Worm (Caenorhabditis elegans) whole organism, young adult: Measurements from ENCODE around the gene tag-234.

Experiments used
- B0035.1 ChIP-seq: sonication (generic microtip); optimal IDR thresholded peaks from 2 replicates; lab custom pipeline; 2016; ENCODE audit warnings: missing genetic modification characterization, mild to moderate bottlenecking, missing compliant biosample characterization, missing genotype, missing genetic modification reagents
- B0336.3 ChIP-seq: fragments of 200-800 bp; sonication (Bioruptor generic); IDR thresholded peaks from 2 replicates; pipeline ENCODE4 v1.3.6; 2022; ENCODE audit warnings: missing genetic modification characterization, missing compliant biosample characterization
- C06A6.2 ChIP-seq: fragments of 200-800 bp; sonication (Bioruptor generic); conservative IDR thresholded peaks from 2 replicates; pipeline ENCODE4 v1.3.6; 2022; ENCODE audit warnings: missing genetic modification characterization, missing compliant biosample characterization
- C17E4.6 ChIP-seq: fragments of 200-800 bp; sonication (Bioruptor generic); IDR thresholded peaks from 2 replicates; pipeline ENCODE4 v1.3.6; 2022; ENCODE audit warnings: missing genetic modification reagents, missing genetic modification characterization, missing compliant biosample characterization
- D2030.7 ChIP-seq: fragments of 200-800 bp; sonication (Bioruptor generic); IDR thresholded peaks from 2 replicates; pipeline ENCODE4 v1.3.6; 2022; ENCODE audit warnings: missing genetic modification reagents, missing genetic modification characterization, missing compliant biosample characterization
- F10E7.11 ChIP-seq: sonication (generic microtip); optimal IDR thresholded peaks from 2 replicates; lab custom pipeline; 2017; ENCODE audit warnings: mild to moderate bottlenecking, missing genetic modification characterization, moderate library complexity, missing compliant biosample characterization
- F23B12.7 ChIP-seq: sonication (generic microtip); optimal IDR thresholded peaks from 2 replicates; lab custom pipeline; 2017; ENCODE audit warnings: missing genetic modification characterization, mild to moderate bottlenecking, missing compliant biosample characterization, antibody characterized with exemption, moderate library complexity; ENCODE audit not compliant: insufficient read depth
- F33H1.4 ChIP-seq: fragments of 200-800 bp; sonication (Bioruptor generic); IDR thresholded peaks from 2 replicates; pipeline ENCODE4 v1.3.6; 2022; ENCODE audit warnings: missing genetic modification reagents, missing genetic modification characterization, missing compliant biosample characterization
- F39B2.1 ChIP-seq: fragments of 200-800 bp; sonication (Bioruptor generic); IDR thresholded peaks from 2 replicates; pipeline ENCODE4 v1.3.6; 2022; ENCODE audit warnings: missing genetic modification reagents, missing genetic modification characterization, missing compliant biosample characterization
- F55B11.4 ChIP-seq: sonication (generic microtip); optimal IDR thresholded peaks from 2 replicates; lab custom pipeline; 2016; ENCODE audit warnings: missing compliant biosample characterization, missing genetic modification characterization, borderline replicate concordance; ENCODE audit not compliant: insufficient read depth
- F57C9.4 ChIP-seq: sonication (generic microtip); optimal IDR thresholded peaks from 2 replicates; lab custom pipeline; 2017; ENCODE audit warnings: mild to moderate bottlenecking, missing genetic modification characterization, missing compliant biosample characterization
- K12H6.12 ChIP-seq: fragments of 200-800 bp; sonication (Bioruptor generic); optimal IDR thresholded peaks from 2 replicates; lab custom pipeline; 2018; ENCODE audit warnings: mild to moderate bottlenecking, missing genetic modification characterization, missing compliant biosample characterization
- Y53F4B.3 ChIP-seq: fragments of 200-800 bp; sonication (Bioruptor generic); IDR thresholded peaks from 2 replicates; pipeline ENCODE4 v1.3.6; 2022; ENCODE audit warnings: missing genetic modification reagents, missing genetic modification characterization, missing compliant biosample characterization
- aptf-2 ChIP-seq: fragments of 200-800 bp; sonication (Bioruptor generic); conservative IDR thresholded peaks from 2 replicates; pipeline ENCODE4 v1.3.6; 2022; ENCODE audit warnings: missing genetic modification reagents, missing genetic modification characterization, missing compliant biosample characterization
- attf-6 ChIP-seq: fragments of 200-800 bp; sonication (Bioruptor generic); IDR thresholded peaks from 2 replicates; pipeline ENCODE4 v1.3.6; 2022; ENCODE audit warnings: missing genetic modification reagents, missing genetic modification characterization, missing compliant biosample characterization
- cebp-1 ChIP-seq, 2 experiments: fragments of 200-800 bp in 1 of 2; sonication (Bioruptor generic) in 1 of 2; sonication (generic microtip) in 1 of 2; IDR thresholded peaks in 1 of 2; optimal IDR thresholded peaks in 1 of 2; 2 replicates each; pipeline versions ENCODE4 v1.3.6 to Lab custom; 2017 to 2022; ENCODE audit warnings: missing compliant biosample characterization in 2 of 2, missing genetic modification characterization in 2 of 2, mild to moderate bottlenecking in 1 of 2, missing genetic modification reagents in 1 of 2, moderate library complexity in 1 of 2
- ceh-58 ChIP-seq: fragments of 200-800 bp; sonication (Bioruptor generic); IDR thresholded peaks from 2 replicates; pipeline ENCODE4 v1.3.6; 2022; ENCODE audit warnings: missing genetic modification characterization, missing compliant biosample characterization
- ceh-79 ChIP-seq: sonication (generic microtip); optimal IDR thresholded peaks from 2 replicates; lab custom pipeline; 2017; ENCODE audit warnings: mild to moderate bottlenecking, missing genetic modification characterization, missing compliant biosample characterization
- ceh-91 ChIP-seq: fragments of 200-800 bp; sonication (Bioruptor generic); IDR thresholded peaks from 2 replicates; pipeline ENCODE4 v1.3.6; 2022; ENCODE audit warnings: missing genetic modification reagents, missing genetic modification characterization, missing compliant biosample characterization
- dox-1 ChIP-seq: fragments of 200-800 bp; sonication (Bioruptor generic); IDR thresholded peaks from 2 replicates; pipeline ENCODE4 v1.3.6; 2022; ENCODE audit warnings: missing genetic modification reagents, missing genetic modification characterization, missing compliant biosample characterization
- dpl-1 ChIP-seq: fragments of 150-350 bp; optimal IDR thresholded peaks from 2 replicates; lab custom pipeline; 2014; ENCODE audit warnings: missing biosample characterization, missing genetic modification reagents, missing genetic modification characterization
- efl-1 ChIP-seq: fragments of 150-350 bp; optimal IDR thresholded peaks from 2 replicates; lab custom pipeline; 2014; ENCODE audit warnings: missing biosample characterization, missing genetic modification reagents, missing genetic modification characterization
- egl-44 ChIP-seq: fragments of 200-800 bp; sonication (Bioruptor generic); IDR thresholded peaks from 2 replicates; pipeline ENCODE4 v1.3.6; 2022; ENCODE audit warnings: missing genetic modification reagents, missing genetic modification characterization, missing compliant biosample characterization
- fkh-3 ChIP-seq: sonication (generic microtip); optimal IDR thresholded peaks from 2 replicates; lab custom pipeline; 2016; ENCODE audit warnings: mild to moderate bottlenecking, missing genetic modification characterization, missing compliant biosample characterization
- gei-17 ChIP-seq: fragments of 200-800 bp; sonication (Bioruptor generic); optimal IDR thresholded peaks from 2 replicates; lab custom pipeline; 2018; ENCODE audit warnings: mild to moderate bottlenecking, missing genetic modification characterization, missing compliant biosample characterization
- hlh-12 ChIP-seq: sonication (generic microtip); optimal IDR thresholded peaks from 2 replicates; lab custom pipeline; 2016; ENCODE audit warnings: missing genetic modification characterization, missing compliant biosample characterization
- hmg-20 ChIP-seq: fragments of 200-800 bp; sonication (Bioruptor generic); IDR thresholded peaks from 2 replicates; pipeline ENCODE4 v1.3.6; 2022; ENCODE audit warnings: missing genetic modification reagents, missing genetic modification characterization, missing compliant biosample characterization
- lin-26 ChIP-seq: fragments of 200-800 bp; sonication (Bioruptor generic); IDR thresholded peaks from 2 replicates; pipeline ENCODE4 v1.3.6; 2022; ENCODE audit warnings: missing genetic modification reagents, missing genetic modification characterization, missing compliant biosample characterization
- lsl-1 ChIP-seq: fragments of 200-800 bp; sonication (Bioruptor generic); optimal IDR thresholded peaks from 2 replicates; lab custom pipeline; 2018; ENCODE audit warnings: mild to moderate bottlenecking, missing genetic modification characterization, moderate library complexity, missing compliant biosample characterization
- madf-6 ChIP-seq: fragments of 200-800 bp; sonication (Bioruptor generic); IDR thresholded peaks from 2 replicates; pipeline ENCODE4 v1.3.6; 2022; ENCODE audit warnings: missing genetic modification reagents, missing genetic modification characterization, missing compliant biosample characterization
- madf-8 ChIP-seq: fragments of 200-800 bp; sonication (Bioruptor generic); conservative IDR thresholded peaks from 2 replicates; pipeline ENCODE4 v1.3.6; 2022; ENCODE audit warnings: missing genetic modification reagents, missing genetic modification characterization, missing compliant biosample characterization
- mes-4 ChIP-seq: sonication (generic microtip); optimal IDR thresholded peaks from 2 replicates; lab custom pipeline; 2016; ENCODE audit warnings: missing genotype, missing genetic modification characterization, missing compliant biosample characterization
- rcor-1 ChIP-seq: fragments of 200-800 bp; sonication (Bioruptor generic); IDR thresholded peaks from 2 replicates; pipeline ENCODE4 v1.3.6; 2022; ENCODE audit warnings: missing genetic modification reagents, missing genetic modification characterization, missing compliant biosample characterization
- rec-8 ChIP-seq, 2 experiments: sonication (generic microtip); optimal IDR thresholded peaks; 2 replicates each; lab custom pipeline; 2016; ENCODE audit warnings: mild to moderate bottlenecking in 2 of 2, missing genetic modification characterization in 2 of 2, missing genetic modification reagents in 2 of 2, missing genotype in 2 of 2, missing biosample characterization in 1 of 2, missing compliant biosample characterization in 1 of 2, moderate library complexity in 1 of 2
- sea-2 ChIP-seq: fragments of 200-800 bp; sonication (Bioruptor generic); IDR thresholded peaks from 2 replicates; pipeline ENCODE4 v1.3.6; 2022; ENCODE audit warnings: missing genetic modification characterization, missing compliant biosample characterization
- tbp1 ChIP-seq: fragments of 200-800 bp; sonication (Bioruptor generic); optimal IDR thresholded peaks from 2 replicates; lab custom pipeline; 2018; ENCODE audit warnings: mild to moderate bottlenecking, missing genetic modification characterization, missing compliant biosample characterization
- unc-62 ChIP-seq: fragments of 150-350 bp; optimal IDR thresholded peaks from 2 replicates; lab custom pipeline; 2014; ENCODE audit warnings: missing biosample characterization, missing genetic modification reagents, missing genetic modification characterization
- xnd-1 ChIP-seq: sonication (generic microtip); optimal IDR thresholded peaks from 2 replicates; lab custom pipeline; 2016; ENCODE audit warnings: missing genotype, missing genetic modification reagents, missing genetic modification characterization, missing compliant biosample characterization
- ztf-6 ChIP-seq: fragments of 200-800 bp; sonication (Bioruptor generic); IDR thresholded peaks from 2 replicates; pipeline ENCODE4 v1.3.6; 2022; ENCODE audit warnings: missing genetic modification reagents, missing genetic modification characterization, missing compliant biosample characterization

tag-234 gene

ce11 chrII:5902139-5902538, 38.1 kb downstream of the tag-234 start:
- TF ChIP-seq ceh-79 (tag; lab: Kevin White, UChicago) (no peak), xnd-1 (tag; lab: Kevin White, UChicago) (no peak), lin-26 (GFP tag; lab: Robert Waterston, UW) (no peak), F39B2.1 (no peak), sea-2 (GFP tag; lab: Robert Waterston, UW) (no peak), rec-8 (tag; optimal IDR thresholded peaks at IDR 0.05; lab: Kevin White, UChicago) (no peak), F57C9.4 (no peak), unc-62 (GFP tag; lab: Kevin White, UChicago) (no peak), C17E4.6 (GFP tag; lab: Robert Waterston, UW) (no peak), egl-44 (GFP tag; lab: Robert Waterston, UW) (no peak), tbp1 (GFP tag; lab: Kevin White, UChicago) (no peak), B0035.1 (tag; lab: Kevin White, UChicago) (no peak), mes-4 (tag; lab: Kevin White, UChicago) (no peak), hlh-12 (tag; lab: Kevin White, UChicago) (no peak), F10E7.11 (tag; lab: Kevin White, UChicago) (no peak), dox-1 (GFP tag; lab: Robert Waterston, UW) (no peak)

ce11 chrII:5904252-5904651, 40.3 kb downstream of the tag-234 start, which contains the start of gene tsp-18:
tsp-18 (plus strand) TSS chrII:5904552.
- no peak for TF ChIP-seq Y53F4B.3 (GFP tag; lab: Robert Waterston, UW)
- no peak for TF ChIP-seq hmg-20 (GFP tag; lab: Robert Waterston, UW)
- no peak for TF ChIP-seq rcor-1 (GFP tag; lab: Robert Waterston, UW)
- no peak for TF ChIP-seq F23B12.7 (tag; lab: Kevin White, UChicago)
- TF ChIP-seq gei-17 (GFP tag; lab: Kevin White, UChicago) = no peak
- no peak for TF ChIP-seq madf-6 (GFP tag; lab: Robert Waterston, UW)
- TF ChIP-seq dpl-1 (GFP tag; lab: Kevin White, UChicago) = no peak
- no peak for TF ChIP-seq K12H6.12
- no peak for TF ChIP-seq ceh-58 (GFP tag; lab: Robert Waterston, UW)
- TF ChIP-seq F55B11.4 (tag; lab: Kevin White, UChicago) = no peak
- no peak for TF ChIP-seq tbp1 (GFP tag; lab: Kevin White, UChicago)
- no peak for TF ChIP-seq attf-6 (GFP tag; lab: Robert Waterston, UW)
- TF ChIP-seq D2030.7 (GFP tag; lab: Robert Waterston, UW) = no peak
- no peak for TF ChIP-seq fkh-3 (tag; lab: Kevin White, UChicago)

ce11 chrII:5906274-5906673, 42.3 kb downstream of the tag-234 start, which contains the start of gene F59G1.8:
F59G1.8 (plus strand) TSS chrII:5906566.
- TF ChIP-seq ztf-6 (GFP tag; lab: Robert Waterston, UW) = no peak
- TF ChIP-seq dpl-1 (GFP tag; lab: Kevin White, UChicago) = peak; percentile 34
- no peak for TF ChIP-seq B0336.3 (GFP tag; lab: Robert Waterston, UW)
- TF ChIP-seq cebp-1 (GFP tag; IDR thresholded peaks at IDR 0.05; lab: Robert Waterston, UW) = no peak
- TF ChIP-seq cebp-1 (tag; optimal IDR thresholded peaks at IDR 0.05; lab: Kevin White, UChicago) = no peak
- TF ChIP-seq F33H1.4 = peak; percentile 73
- no peak for TF ChIP-seq C06A6.2 (GFP tag; lab: Robert Waterston, UW)
- TF ChIP-seq aptf-2 (GFP tag; lab: Robert Waterston, UW) = 0 out of 2 replicates have a peak, but pooled peaks have one; percentile 17
- TF ChIP-seq madf-6 (GFP tag; lab: Robert Waterston, UW) = peak; percentile 76
- TF ChIP-seq efl-1 = peak; percentile 66
- peak; percentile 64 for TF ChIP-seq lsl-1
- TF ChIP-seq ceh-91 = peak; percentile 30; the same call in 1 of the 2 replicates
- peak; percentile 64 for TF ChIP-seq madf-8 (GFP tag; lab: Robert Waterston, UW)
